Worm (Caenorhabditis elegans): ENCODE data around the gene lin-33.

- TF ChIP-seq him-1 (tag; optimal IDR thresholded peaks at IDR 0.05) (no peak), dao-5 (tag; optimal IDR thresholded peaks at IDR 0.05) (no peak)
These were observed 10.2 kb downstream of the lin-33 start for ce11 chrIV:5940608-5941007.

Data from whole organism, L4/young adult.